Worm (Caenorhabditis elegans) whole organism, young adult: ENCODE results near the gene C01G12.16.

Experiments
- B0035.1 ChIP-seq: sonication (generic microtip); optimal IDR thresholded peaks from 2 replicates; lab custom pipeline; 2016; ENCODE audit warnings: missing genetic modification characterization, mild to moderate bottlenecking, missing compliant biosample characterization, missing genotype, missing genetic modification reagents
- B0261.1 ChIP-seq: sonication (generic microtip); optimal IDR thresholded peaks from 2 replicates; lab custom pipeline; 2016; ENCODE audit warnings: mild to moderate bottlenecking, missing genetic modification characterization, moderate library complexity, missing compliant biosample characterization
- F10E7.11 ChIP-seq: sonication (generic microtip); optimal IDR thresholded peaks from 2 replicates; lab custom pipeline; 2017; ENCODE audit warnings: mild to moderate bottlenecking, missing genetic modification characterization, moderate library complexity, missing compliant biosample characterization
- F23B12.7 ChIP-seq: sonication (generic microtip); optimal IDR thresholded peaks from 2 replicates; lab custom pipeline; 2017; ENCODE audit warnings: missing genetic modification characterization, mild to moderate bottlenecking, missing compliant biosample characterization, antibody characterized with exemption, moderate library complexity; ENCODE audit not compliant: insufficient read depth
- F39B2.1 ChIP-seq: fragments of 200-800 bp; sonication (Bioruptor generic); IDR thresholded peaks from 2 replicates; pipeline ENCODE4 v1.3.6; 2022; ENCODE audit warnings: missing genetic modification reagents, missing genetic modification characterization, missing compliant biosample characterization
- F49E8.2 ChIP-seq: sonication (generic microtip); optimal IDR thresholded peaks from 3 replicates; lab custom pipeline; 2017; ENCODE audit warnings: missing genetic modification characterization, mild to moderate bottlenecking, missing compliant biosample characterization, antibody characterized with exemption, moderate library complexity; ENCODE audit not compliant: insufficient read depth
- F55B11.4 ChIP-seq: sonication (generic microtip); optimal IDR thresholded peaks from 2 replicates; lab custom pipeline; 2016; ENCODE audit warnings: missing compliant biosample characterization, missing genetic modification characterization, borderline replicate concordance; ENCODE audit not compliant: insufficient read depth
- F57A8.1 ChIP-seq: fragments of 200-800 bp; sonication (Bioruptor generic); optimal IDR thresholded peaks from 2 replicates; lab custom pipeline; 2018; ENCODE audit warnings: mild to moderate bottlenecking, missing genetic modification characterization, moderate library complexity, missing compliant biosample characterization
- F57C9.4 ChIP-seq: sonication (generic microtip); optimal IDR thresholded peaks from 2 replicates; lab custom pipeline; 2017; ENCODE audit warnings: mild to moderate bottlenecking, missing genetic modification characterization, missing compliant biosample characterization
- T26A5.8 ChIP-seq: sonication (generic microtip); optimal IDR thresholded peaks from 2 replicates; lab custom pipeline; 2016; ENCODE audit warnings: missing genetic modification characterization, missing compliant biosample characterization
- aptf-3 ChIP-seq: fragments of 200-800 bp; sonication (Bioruptor generic); IDR thresholded peaks from 2 replicates; pipeline ENCODE4 v1.3.6; 2022; ENCODE audit warnings: missing genetic modification characterization, missing compliant biosample characterization
- attf-3 ChIP-seq: fragments of 200-800 bp; sonication (Bioruptor generic); conservative IDR thresholded peaks from 2 replicates; pipeline ENCODE4 v1.3.6; 2022; ENCODE audit warnings: missing genetic modification reagents, missing genetic modification characterization, missing compliant biosample characterization
- bed-1 ChIP-seq: fragments of 200-800 bp; sonication (Bioruptor generic); IDR thresholded peaks from 2 replicates; pipeline ENCODE4 v1.3.6; 2022; ENCODE audit warnings: missing genetic modification reagents, missing genetic modification characterization, missing compliant biosample characterization
- ccch-3 ChIP-seq: fragments of 200-800 bp; sonication (Bioruptor generic); optimal IDR thresholded peaks from 2 replicates; lab custom pipeline; 2018; ENCODE audit warnings: mild to moderate bottlenecking, missing genetic modification characterization, missing compliant biosample characterization
- cebp-2 ChIP-seq: fragments of 200-800 bp; sonication (Bioruptor generic); IDR thresholded peaks from 2 replicates; pipeline ENCODE4 v1.3.6; 2022; ENCODE audit warnings: missing genetic modification characterization, missing compliant biosample characterization
- ceh-27 ChIP-seq: fragments of 200-800 bp; sonication (Bioruptor generic); optimal IDR thresholded peaks from 2 replicates; lab custom pipeline; 2018; ENCODE audit warnings: mild to moderate bottlenecking, missing genetic modification characterization, moderate library complexity, missing compliant biosample characterization
- ceh-58 ChIP-seq: fragments of 200-800 bp; sonication (Bioruptor generic); IDR thresholded peaks from 2 replicates; pipeline ENCODE4 v1.3.6; 2022; ENCODE audit warnings: missing genetic modification characterization, missing compliant biosample characterization
- ceh-91 ChIP-seq: fragments of 200-800 bp; sonication (Bioruptor generic); IDR thresholded peaks from 2 replicates; pipeline ENCODE4 v1.3.6; 2022; ENCODE audit warnings: missing genetic modification reagents, missing genetic modification characterization, missing compliant biosample characterization
- chd-7 ChIP-seq: sonication (generic microtip); optimal IDR thresholded peaks from 2 replicates; lab custom pipeline; 2016; ENCODE audit warnings: mild to moderate bottlenecking, missing genetic modification characterization, moderate library complexity, missing compliant biosample characterization
- egl-44 ChIP-seq: fragments of 200-800 bp; sonication (Bioruptor generic); IDR thresholded peaks from 2 replicates; pipeline ENCODE4 v1.3.6; 2022; ENCODE audit warnings: missing genetic modification reagents, missing genetic modification characterization, missing compliant biosample characterization
- ets-4 ChIP-seq: fragments of 200-800 bp; sonication (Bioruptor generic); optimal IDR thresholded peaks from 2 replicates; lab custom pipeline; 2018; ENCODE audit warnings: mild to moderate bottlenecking, missing genetic modification characterization, missing compliant biosample characterization
- him-1 ChIP-seq: sonication (generic microtip); optimal IDR thresholded peaks from 2 replicates; lab custom pipeline; 2016; ENCODE audit warnings: missing genotype, missing genetic modification reagents, missing genetic modification characterization, missing compliant biosample characterization
- hlh-26 ChIP-seq: fragments of 200-800 bp; sonication (Bioruptor generic); conservative IDR thresholded peaks from 2 replicates; pipeline ENCODE4 v1.3.6; 2022; ENCODE audit warnings: missing genetic modification reagents, missing genetic modification characterization, missing compliant biosample characterization
- hmg-1.2 ChIP-seq: fragments of 200-800 bp; sonication (Bioruptor generic); IDR thresholded peaks from 2 replicates; pipeline ENCODE4 v1.3.6; 2022; ENCODE audit warnings: missing genetic modification reagents, missing genetic modification characterization, missing compliant biosample characterization
- hsf-1 ChIP-seq: fragments of 200-800 bp; sonication (Bioruptor generic); IDR thresholded peaks from 2 replicates; pipeline ENCODE4 v1.3.6; 2022; ENCODE audit warnings: missing genetic modification reagents, missing genetic modification characterization, missing compliant biosample characterization
- let-607 ChIP-seq, 2 experiments: fragments of 200-800 bp in 1 of 2; sonication (Bioruptor generic) in 1 of 2; sonication (generic microtip) in 1 of 2; optimal IDR thresholded peaks; 2 replicates each; lab custom pipeline; 2016 to 2018; ENCODE audit warnings: mild to moderate bottlenecking in 2 of 2, missing compliant biosample characterization in 2 of 2, missing genetic modification characterization in 2 of 2, moderate library complexity in 2 of 2, missing genotype in 1 of 2
- lin-26 ChIP-seq: fragments of 200-800 bp; sonication (Bioruptor generic); IDR thresholded peaks from 2 replicates; pipeline ENCODE4 v1.3.6; 2022; ENCODE audit warnings: missing genetic modification reagents, missing genetic modification characterization, missing compliant biosample characterization
- lin-35 ChIP-seq, 3 experiments: fragments of 150-350 bp in 2 of 3; sonication (generic microtip) in 1 of 3; optimal IDR thresholded peaks; 2 replicates each; lab custom pipeline; 2014 to 2018; ENCODE audit warnings: missing biosample characterization in 3 of 3, missing genetic modification characterization in 3 of 3, missing genetic modification reagents in 3 of 3
- lin-40 ChIP-seq: sonication (generic microtip); optimal IDR thresholded peaks from 2 replicates; lab custom pipeline; 2016; ENCODE audit warnings: missing genetic modification characterization, mild to moderate bottlenecking, missing compliant biosample characterization, missing genotype, missing genetic modification reagents
- lsy-27 ChIP-seq: sonication (generic microtip); optimal IDR thresholded peaks from 2 replicates; lab custom pipeline; 2017; ENCODE audit warnings: missing genetic modification characterization, mild to moderate bottlenecking, missing compliant biosample characterization, antibody characterized with exemption, missing genotype, borderline replicate concordance; ENCODE audit not compliant: insufficient read depth
- mcd-1 ChIP-seq: fragments of 200-800 bp; sonication (Bioruptor generic); IDR thresholded peaks from 2 replicates; pipeline ENCODE4 v1.3.6; 2022; ENCODE audit warnings: missing genetic modification reagents, missing genetic modification characterization, missing compliant biosample characterization
- mes-4 ChIP-seq: sonication (generic microtip); optimal IDR thresholded peaks from 2 replicates; lab custom pipeline; 2016; ENCODE audit warnings: missing genotype, missing genetic modification characterization, missing compliant biosample characterization
- nfya-1 ChIP-seq: sonication (generic microtip); optimal IDR thresholded peaks from 2 replicates; lab custom pipeline; 2017; ENCODE audit warnings: antibody characterized with exemption, missing compliant biosample characterization, missing genetic modification characterization, borderline replicate concordance; ENCODE audit not compliant: insufficient read depth
- nfya-2 ChIP-seq: fragments of 200-800 bp; sonication (Bioruptor generic); IDR thresholded peaks from 2 replicates; pipeline ENCODE4 v1.3.6; 2022; ENCODE audit warnings: missing genetic modification reagents, missing genetic modification characterization, missing compliant biosample characterization
- nhr-120 ChIP-seq: fragments of 200-800 bp; sonication (Bioruptor generic); IDR thresholded peaks from 2 replicates; pipeline ENCODE4 v1.3.6; 2022; ENCODE audit warnings: missing genetic modification characterization, missing compliant biosample characterization
- pbrm-1 ChIP-seq: fragments of 200-800 bp; sonication (Bioruptor generic); IDR thresholded peaks from 2 replicates; pipeline ENCODE4 v1.3.6; 2022; ENCODE audit warnings: missing genetic modification reagents, missing genetic modification characterization, missing compliant biosample characterization
- pha-4 ChIP-seq: fragments of 150-350 bp; sonication (generic microtip); optimal IDR thresholded peaks from 2 replicates; lab custom pipeline; 2014; ENCODE audit warnings: missing biosample characterization, missing genetic modification reagents, missing genetic modification characterization
- rcor-1 ChIP-seq: fragments of 200-800 bp; sonication (Bioruptor generic); IDR thresholded peaks from 2 replicates; pipeline ENCODE4 v1.3.6; 2022; ENCODE audit warnings: missing genetic modification reagents, missing genetic modification characterization, missing compliant biosample characterization
- snpc-3.4 ChIP-seq: sonication (generic microtip); optimal IDR thresholded peaks from 2 replicates; lab custom pipeline; 2017; ENCODE audit warnings: missing genetic modification characterization, mild to moderate bottlenecking, missing compliant biosample characterization, antibody characterized with exemption, moderate library complexity, missing genotype, missing genetic modification reagents
- somi-1 ChIP-seq: fragments of 200-800 bp; sonication (Bioruptor generic); optimal IDR thresholded peaks from 2 replicates; lab custom pipeline; 2018; ENCODE audit warnings: mild to moderate bottlenecking, missing genetic modification characterization, missing compliant biosample characterization
- sptf-2 ChIP-seq: fragments of 200-800 bp; sonication (Bioruptor generic); optimal IDR thresholded peaks from 2 replicates; lab custom pipeline; 2018; ENCODE audit warnings: mild to moderate bottlenecking, missing genetic modification characterization, missing compliant biosample characterization
- tlf-1 ChIP-seq: fragments of 200-800 bp; sonication (Bioruptor generic); optimal IDR thresholded peaks from 2 replicates; lab custom pipeline; 2018; ENCODE audit warnings: mild to moderate bottlenecking, missing genetic modification characterization, missing compliant biosample characterization
- unc-130 ChIP-seq: sonication (generic microtip); optimal IDR thresholded peaks from 2 replicates; lab custom pipeline; 2016; ENCODE audit warnings: missing genetic modification reagents, missing genetic modification characterization, missing compliant biosample characterization
- unc-62 ChIP-seq: fragments of 150-350 bp; optimal IDR thresholded peaks from 2 replicates; lab custom pipeline; 2014; ENCODE audit warnings: missing biosample characterization, missing genetic modification reagents, missing genetic modification characterization
- xnd-1 ChIP-seq: sonication (generic microtip); optimal IDR thresholded peaks from 2 replicates; lab custom pipeline; 2016; ENCODE audit warnings: missing genotype, missing genetic modification reagents, missing genetic modification characterization, missing compliant biosample characterization
- zfh-2 ChIP-seq: fragments of 200-800 bp; sonication (Bioruptor generic); conservative IDR thresholded peaks from 2 replicates; pipeline ENCODE4 v1.3.6; 2022; ENCODE audit warnings: missing genetic modification reagents, missing genetic modification characterization, missing compliant biosample characterization
- ztf-26 ChIP-seq: sonication (generic microtip); optimal IDR thresholded peaks from 2 replicates; lab custom pipeline; 2017; ENCODE audit warnings: missing genetic modification characterization, missing compliant biosample characterization
- ztf-3 ChIP-seq: fragments of 200-800 bp; sonication (Bioruptor generic); optimal IDR thresholded peaks from 2 replicates; lab custom pipeline; 2018; ENCODE audit warnings: mild to moderate bottlenecking, missing genetic modification characterization, missing compliant biosample characterization

Gene C01G12.16

DNA sequence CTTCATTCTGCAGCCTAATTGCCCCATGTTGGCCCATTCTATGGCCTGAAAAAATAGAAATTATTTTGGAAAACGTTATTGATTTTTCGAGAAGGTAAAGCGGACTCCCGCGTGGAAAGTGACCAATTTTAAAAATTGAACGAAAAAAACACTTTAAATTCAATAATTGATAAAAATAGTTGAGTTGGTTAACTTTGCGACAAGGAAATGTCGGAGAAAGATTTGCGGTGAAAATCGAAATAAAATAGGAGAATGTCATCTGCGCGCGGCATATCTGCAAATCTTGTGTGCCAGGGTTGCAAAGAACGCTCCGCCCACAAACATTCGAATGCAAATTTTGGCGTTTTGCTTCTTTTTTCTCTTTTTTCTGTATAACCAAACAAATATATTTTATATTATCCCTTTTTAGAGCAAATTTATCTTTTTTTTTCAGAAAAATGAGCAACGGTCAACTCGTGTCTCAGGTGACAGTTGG is 9.9 kb downstream of the C01G12.16 start, which contains the start of the genes rnf-121 and C16C10.4 (continued):
- no peak for TF ChIP-seq B0035.1 (tag; lab: Kevin White, UChicago)
- no peak for TF ChIP-seq somi-1 (GFP tag; lab: Kevin White, UChicago)
- peak; percentile 75 for TF ChIP-seq mcd-1
- no peak for TF ChIP-seq ceh-58 (GFP tag; lab: Robert Waterston, UW)
- no peak for TF ChIP-seq F57A8.1
- TF ChIP-seq F55B11.4 (tag; lab: Kevin White, UChicago): no peak
- no peak for TF ChIP-seq T26A5.8
- peak; percentile 31; the same call in 1 of the 2 replicates for TF ChIP-seq pbrm-1 (GFP tag; lab: Robert Waterston, UW)
- peak; percentile 38; the same call in 1 of the 2 replicates for TF ChIP-seq hmg-1.2 (GFP tag; lab: Robert Waterston, UW)
- TF ChIP-seq lin-35 (GFP tag; optimal IDR thresholded peaks at IDR 0.05; lab: Kevin White, UChicago): peak in 1 of 3 experiments; percentile 25
- TF ChIP-seq snpc-3.4 (tag; lab: Kevin White, UChicago): peak; percentile 83
- peak; percentile 38 for TF ChIP-seq tlf-1
- TF ChIP-seq ztf-26 (tag; lab: Kevin White, UChicago): no peak
- no peak for TF ChIP-seq sptf-2 (GFP tag; lab: Kevin White, UChicago)
- TF ChIP-seq aptf-3 (GFP tag; lab: Robert Waterston, UW): no peak
- TF ChIP-seq F39B2.1 (GFP tag; lab: Robert Waterston, UW): no peak
- peak; percentile 49; the same call in 1 of the 2 replicates for TF ChIP-seq lin-26 (GFP tag; lab: Robert Waterston, UW)
- TF ChIP-seq F23B12.7 (tag; lab: Kevin White, UChicago): peak; percentile 67
- TF ChIP-seq chd-7 (tag; lab: Kevin White, UChicago): no peak
- peak; percentile 0 for TF ChIP-seq him-1
- TF ChIP-seq ceh-27 (GFP tag; lab: Kevin White, UChicago): no peak
- no peak for TF ChIP-seq ceh-91
- TF ChIP-seq ccch-3 (GFP tag; lab: Kevin White, UChicago): no peak
- no peak for TF ChIP-seq F57C9.4 (tag; lab: Kevin White, UChicago)
- TF ChIP-seq lsy-27 (tag; lab: Kevin White, UChicago): no peak
- peak in 1 of 2 experiments; percentile 42 for TF ChIP-seq let-607 (tag; optimal IDR thresholded peaks at IDR 0.05; lab: Kevin White, UChicago)
- TF ChIP-seq egl-44 (GFP tag; lab: Robert Waterston, UW): no peak
- TF ChIP-seq hsf-1: no peak
- no peak for TF ChIP-seq zfh-2 (GFP tag; lab: Robert Waterston, UW)
- no peak for TF ChIP-seq B0261.1
- no peak for TF ChIP-seq nfya-1
- TF ChIP-seq bed-1 (GFP tag; lab: Robert Waterston, UW): no peak
- TF ChIP-seq nhr-120 (GFP tag; lab: Robert Waterston, UW): no peak
- TF ChIP-seq cebp-2 (GFP tag; lab: Robert Waterston, UW): no peak
- TF ChIP-seq mes-4 (tag; lab: Kevin White, UChicago): no peak
- no peak for TF ChIP-seq pha-4 (tag; lab: Kevin White, UChicago)
- peak; percentile 57; the same call in 1 of the 2 replicates for TF ChIP-seq rcor-1 (GFP tag; lab: Robert Waterston, UW)
- TF ChIP-seq F10E7.11 (tag; lab: Kevin White, UChicago): no peak
- no peak for TF ChIP-seq ztf-3
- no peak for TF ChIP-seq hlh-26 (GFP tag; lab: Robert Waterston, UW)
- TF ChIP-seq unc-130 (GFP tag; lab: Kevin White, UChicago): peak; percentile 73
- peak; percentile 38 for TF ChIP-seq xnd-1 (tag; lab: Kevin White, UChicago)
- no peak for TF ChIP-seq nfya-2
- TF ChIP-seq ets-4 (GFP tag; lab: Kevin White, UChicago): no peak
- peak; percentile 63 for TF ChIP-seq F49E8.2
- no peak for TF ChIP-seq attf-3 (GFP tag; lab: Robert Waterston, UW)
- no peak for TF ChIP-seq unc-62 (GFP tag; lab: Kevin White, UChicago)
- TF ChIP-seq lin-40 (tag; lab: Kevin White, UChicago): peak; percentile 46
